Worm (Caenorhabditis elegans) whole organism, L1 larva: ENCODE results near the gene F46G11.6.

ENCODE experiments used
- Y116A8C.19 ChIP-seq: sonication (generic microtip); optimal IDR thresholded peaks from 2 replicates; lab custom pipeline; 2016; ENCODE audit warnings: missing compliant biosample characterization, missing genetic modification characterization, borderline replicate concordance
- aha-1 ChIP-seq: fragments of 150-350 bp; optimal IDR thresholded peaks from 2 replicates; lab custom pipeline; 2014; ENCODE audit warnings: missing biosample characterization, missing genetic modification characterization
- ceh-63 ChIP-seq: fragments of 200-800 bp; sonication (Bioruptor generic); optimal IDR thresholded peaks from 2 replicates; lab custom pipeline; 2018; ENCODE audit warnings: mild to moderate bottlenecking, missing genetic modification characterization, missing compliant biosample characterization
- ceh-8 ChIP-seq: fragments of 200-800 bp; sonication (Bioruptor generic); optimal IDR thresholded peaks from 2 replicates; lab custom pipeline; 2018; ENCODE audit warnings: mild to moderate bottlenecking, missing genetic modification characterization, moderate library complexity, missing compliant biosample characterization
- ceh-82 ChIP-seq, 3 experiments: fragments of 150-350 bp in 1 of 3; sonication (generic microtip) in 2 of 3; optimal IDR thresholded peaks; 2 replicates each; lab custom pipeline; 2014 to 2017; ENCODE audit warnings: missing biosample characterization in 3 of 3, missing genetic modification characterization in 3 of 3
- ceh-90 ChIP-seq: sonication (generic microtip); optimal IDR thresholded peaks from 2 replicates; lab custom pipeline; 2016; ENCODE audit warnings: missing genetic modification characterization, missing compliant biosample characterization
- ces-1 ChIP-seq: fragments of 150-350 bp; optimal IDR thresholded peaks from 2 replicates; lab custom pipeline; 2014; ENCODE audit warnings: missing biosample characterization, missing genetic modification reagents, missing genetic modification characterization
- dpl-1 ChIP-seq, 3 experiments: fragments of 150-350 bp in 2 of 3; sonication (generic microtip) in 1 of 3; optimal IDR thresholded peaks; 2 replicates each; lab custom pipeline; 2014 to 2017; ENCODE audit warnings: missing biosample characterization in 3 of 3, missing genetic modification characterization in 3 of 3, missing genetic modification reagents in 3 of 3
- dsc-1 ChIP-seq: sonication (generic microtip); optimal IDR thresholded peaks from 2 replicates; lab custom pipeline; 2016; ENCODE audit warnings: mild to moderate bottlenecking, missing genetic modification characterization, missing compliant biosample characterization
- efl-3 ChIP-seq: fragments of 200-800 bp; sonication (Bioruptor generic); optimal IDR thresholded peaks from 2 replicates; lab custom pipeline; 2018; ENCODE audit warnings: mild to moderate bottlenecking, missing genetic modification characterization, missing compliant biosample characterization
- egl-27 ChIP-seq, 2 experiments: fragments of 150-350 bp in 1 of 2; sonication (generic microtip); optimal IDR thresholded peaks; 3 replicates each; lab custom pipeline; 2017 to 2018; ENCODE audit warnings: missing biosample characterization in 2 of 2, missing genetic modification characterization in 2 of 2, missing genetic modification reagents in 2 of 2
- elt-2 ChIP-seq: sonication (generic microtip); optimal IDR thresholded peaks from 2 replicates; lab custom pipeline; 2016; ENCODE audit warnings: missing genetic modification characterization, mild to moderate bottlenecking, inconsistent platforms, missing compliant biosample characterization, missing genetic modification reagents
- elt-3 ChIP-seq, 6 experiments: fragments of 150-350 bp in 1 of 6; sonication (generic microtip); optimal IDR thresholded peaks; 2 replicates each; lab custom pipeline; 2017 to 2018; ENCODE audit warnings: missing biosample characterization in 6 of 6, missing genetic modification characterization in 6 of 6, inconsistent platforms in 1 of 6
- fkh-10 ChIP-seq: sonication (generic microtip); optimal IDR thresholded peaks from 2 replicates; lab custom pipeline; 2017; ENCODE audit warnings: missing biosample characterization, missing genetic modification reagents, missing genetic modification characterization
- fkh-8 ChIP-seq: sonication (generic microtip); optimal IDR thresholded peaks from 2 replicates; lab custom pipeline; 2016; ENCODE audit warnings: mild to moderate bottlenecking, missing genetic modification characterization, missing compliant biosample characterization
- hpl-2 ChIP-seq: fragments of 150-350 bp; optimal IDR thresholded peaks from 2 replicates; lab custom pipeline; 2014; ENCODE audit warnings: missing biosample characterization, missing genetic modification reagents, missing genetic modification characterization
- irx-1 ChIP-seq: sonication (generic microtip); optimal IDR thresholded peaks from 2 replicates; lab custom pipeline; 2016; ENCODE audit warnings: missing genetic modification characterization, missing compliant biosample characterization
- isw-1 ChIP-seq: fragments of 200-800 bp; sonication (Bioruptor generic); IDR thresholded peaks from 2 replicates; pipeline ENCODE4 v1.3.6; 2022; ENCODE audit warnings: missing genetic modification characterization, missing compliant biosample characterization
- lin-14 ChIP-seq: fragments of 200-800 bp; sonication (Bioruptor generic); optimal IDR thresholded peaks from 2 replicates; lab custom pipeline; 2018; ENCODE audit warnings: mild to moderate bottlenecking, missing genetic modification characterization, moderate library complexity, missing compliant biosample characterization
- lir-3 ChIP-seq: sonication (generic microtip); optimal IDR thresholded peaks from 2 replicates; lab custom pipeline; 2016; ENCODE audit warnings: mild to moderate bottlenecking, missing genetic modification characterization, moderate library complexity, missing compliant biosample characterization; ENCODE audit not compliant: poor library complexity
- lsy-2 ChIP-seq, 2 experiments: fragments of 150-350 bp; optimal IDR thresholded peaks; 2 replicates each; lab custom pipeline; 2014; ENCODE audit warnings: missing biosample characterization in 2 of 2, missing genetic modification characterization in 2 of 2
- mdl-1 ChIP-seq, 2 experiments: fragments of 150-350 bp; optimal IDR thresholded peaks; 2 replicates each; lab custom pipeline; 2014 to 2017; ENCODE audit warnings: missing biosample characterization in 2 of 2, missing genetic modification characterization in 2 of 2, inconsistent platforms in 1 of 2
- nhr-12 ChIP-seq: sonication (generic microtip); optimal IDR thresholded peaks from 2 replicates; lab custom pipeline; 2017; ENCODE audit warnings: missing biosample characterization, missing genetic modification characterization
- nhr-47 ChIP-seq: sonication (generic microtip); optimal IDR thresholded peaks from 2 replicates; lab custom pipeline; 2016; ENCODE audit warnings: mild to moderate bottlenecking, missing genetic modification characterization, moderate library complexity, missing compliant biosample characterization
- nhr-71 ChIP-seq: sonication (generic microtip); optimal IDR thresholded peaks from 2 replicates; lab custom pipeline; 2016; ENCODE audit warnings: mild to moderate bottlenecking, missing genetic modification characterization, moderate library complexity, missing compliant biosample characterization
- nhr-76 ChIP-seq: sonication (generic microtip); optimal IDR thresholded peaks from 2 replicates; lab custom pipeline; 2017; ENCODE audit warnings: missing biosample characterization, missing genetic modification characterization
- nhr-84 ChIP-seq: sonication (generic microtip); optimal IDR thresholded peaks from 2 replicates; lab custom pipeline; 2017; ENCODE audit warnings: missing biosample characterization, missing genetic modification characterization
- pqm-1 ChIP-seq: sonication (generic microtip); optimal IDR thresholded peaks from 3 replicates; lab custom pipeline; 2017; ENCODE audit warnings: missing biosample characterization, missing genetic modification characterization
- skn-1 ChIP-seq: fragments of 150-350 bp; optimal IDR thresholded peaks from 2 replicates; lab custom pipeline; 2014; ENCODE audit warnings: missing biosample characterization, missing genetic modification characterization
- snpc-4 ChIP-seq: fragments of 150-350 bp; optimal IDR thresholded peaks from 2 replicates; lab custom pipeline; 2014; ENCODE audit warnings: missing biosample characterization, missing genetic modification characterization
- sptf-1 ChIP-seq: fragments of 150-350 bp; optimal IDR thresholded peaks from 2 replicates; lab custom pipeline; 2014; ENCODE audit warnings: missing biosample characterization, missing genetic modification characterization
- sup-37 ChIP-seq: fragments of 200-800 bp; sonication (Bioruptor generic); optimal IDR thresholded peaks from 2 replicates; lab custom pipeline; 2018; ENCODE audit warnings: mild to moderate bottlenecking, missing genetic modification characterization, missing compliant biosample characterization
- swsn-7 ChIP-seq: sonication (generic microtip); optimal IDR thresholded peaks from 2 replicates; lab custom pipeline; 2016; ENCODE audit warnings: missing genetic modification characterization, missing compliant biosample characterization
- tbx-2 ChIP-seq: sonication (generic microtip); optimal IDR thresholded peaks from 2 replicates; lab custom pipeline; 2016; ENCODE audit warnings: missing genetic modification characterization, missing compliant biosample characterization
- tlp-1 ChIP-seq: fragments of 150-350 bp; optimal IDR thresholded peaks from 2 replicates; lab custom pipeline; 2014; ENCODE audit warnings: missing biosample characterization, missing genetic modification characterization
- unc-130 ChIP-seq: fragments of 150-350 bp; optimal IDR thresholded peaks from 2 replicates; lab custom pipeline; 2017; ENCODE audit warnings: missing biosample characterization, missing genetic modification characterization, inconsistent platforms
- unc-62 ChIP-seq: fragments of 150-350 bp; optimal IDR thresholded peaks from 2 replicates; lab custom pipeline; 2014; ENCODE audit warnings: missing biosample characterization, missing genetic modification reagents, missing genetic modification characterization
- unc-86 ChIP-seq: sonication (generic microtip); optimal IDR thresholded peaks from 2 replicates; lab custom pipeline; 2016; ENCODE audit warnings: missing genetic modification characterization, missing compliant biosample characterization
- unc-98 ChIP-seq: fragments of 200-800 bp; sonication (Bioruptor generic); IDR thresholded peaks from 2 replicates; pipeline ENCODE4 v1.3.6; 2022; ENCODE audit warnings: missing genetic modification characterization, missing compliant biosample characterization
- xbp-1 ChIP-seq: sonication (generic microtip); optimal IDR thresholded peaks from 2 replicates; lab custom pipeline; 2016; ENCODE audit warnings: missing genetic modification characterization, missing compliant biosample characterization
- zag-1 ChIP-seq: fragments of 150-350 bp; optimal IDR thresholded peaks from 2 replicates; lab custom pipeline; 2014; ENCODE audit warnings: missing biosample characterization, missing genetic modification characterization
- ztf-4 ChIP-seq: fragments of 150-350 bp; optimal IDR thresholded peaks from 2 replicates; lab custom pipeline; 2014; ENCODE audit warnings: missing biosample characterization, missing genetic modification characterization

The F46G11.6 gene

ce11 chrX:5790915-5791314 lies 4.6 kb downstream of the F46G11.6 start, which contains the start of gene twnk-1:
Gene twnk-1 (plus strand): TSS chrX:5791215.
- TF ChIP-seq snpc-4 (tag; lab: Kevin White, UChicago) (no peak), fkh-8 (tag; lab: Kevin White, UChicago) (peak; percentile 26), sup-37 (GFP tag; lab: Kevin White, UChicago) (no peak), lin-14 (GFP tag; lab: Kevin White, UChicago) (peak; percentile 12), unc-98 (no peak)

- TF ChIP-seq ceh-63: no peak
- no peak for TF ChIP-seq ceh-8 (GFP tag; lab: Kevin White, UChicago)
- TF ChIP-seq ztf-4 (tag; lab: Kevin White, UChicago): no peak
- no peak for TF ChIP-seq hpl-2
- no peak for TF ChIP-seq egl-27 (tag; optimal IDR thresholded peaks at IDR 0.05; lab: Kevin White, UChicago)
- TF ChIP-seq dpl-1 (GFP tag; optimal IDR thresholded peaks at IDR 0.05; lab: Kevin White, UChicago): no peak
- no peak for TF ChIP-seq nhr-76 (tag; lab: Kevin White, UChicago)
- TF ChIP-seq nhr-47 (tag; lab: Kevin White, UChicago): no peak
- no peak for TF ChIP-seq nhr-12 (tag; lab: Kevin White, UChicago)
- TF ChIP-seq Y116A8C.19 (tag; lab: Kevin White, UChicago): no peak
- TF ChIP-seq elt-3 (tag; optimal IDR thresholded peaks at IDR 0.05; lab: Kevin White, UChicago): no peak
- no peak for TF ChIP-seq aha-1 (tag; lab: Kevin White, UChicago)
Measured at ce11 chrX:5794432-5794831, 8.1 kb downstream of the F46G11.6 start.

ce11 chrX:5798690-5799089 lies 12.4 kb downstream of the F46G11.6 start, which contains the start of gene F46G11.4:
Gene F46G11.4 (minus strand): TSS chrX:5798790.
- no peak for TF ChIP-seq ztf-4 (tag; lab: Kevin White, UChicago)
- no peak for TF ChIP-seq irx-1 (tag; lab: Kevin White, UChicago)
- no peak for TF ChIP-seq ceh-82 (tag; optimal IDR thresholded peaks at IDR 0.05; lab: Kevin White, UChicago)
- no peak for TF ChIP-seq unc-86 (tag; lab: Kevin White, UChicago)
- TF ChIP-seq efl-3 (GFP tag; lab: Kevin White, UChicago): no peak
- TF ChIP-seq unc-130: no peak
- TF ChIP-seq tbx-2 (tag; lab: Kevin White, UChicago): no peak
- TF ChIP-seq skn-1 (tag; lab: Kevin White, UChicago): no peak
- no peak for TF ChIP-seq lsy-2 (tag; optimal IDR thresholded peaks at IDR 0.05; lab: Kevin White, UChicago)
- no peak for TF ChIP-seq swsn-7 (tag; lab: Kevin White, UChicago)
- no peak for TF ChIP-seq elt-2 (tag; lab: Kevin White, UChicago)
- TF ChIP-seq lin-14 (GFP tag; lab: Kevin White, UChicago): no peak
- TF ChIP-seq nhr-71 (tag; lab: Kevin White, UChicago): no peak
- TF ChIP-seq zag-1 (tag; lab: Kevin White, UChicago): no peak
- TF ChIP-seq egl-27 (tag; optimal IDR thresholded peaks at IDR 0.05; lab: Kevin White, UChicago): no peak
- no peak for TF ChIP-seq mdl-1 (tag; optimal IDR thresholded peaks at IDR 0.05; lab: Kevin White, UChicago)
- TF ChIP-seq unc-62 (GFP tag; lab: Kevin White, UChicago): no peak
- TF ChIP-seq, all 84 proteins: peak for 0

- TF ChIP-seq nhr-47 (tag; lab: Kevin White, UChicago): peak; percentile 31
- no peak for TF ChIP-seq pqm-1 (tag; lab: Kevin White, UChicago)
- TF ChIP-seq dsc-1 (tag; lab: Kevin White, UChicago): peak; percentile 90
- TF ChIP-seq xbp-1 (tag; lab: Kevin White, UChicago): peak; percentile 11
- TF ChIP-seq tlp-1: no peak
- no peak for TF ChIP-seq nhr-71 (tag; lab: Kevin White, UChicago)
- no peak for TF ChIP-seq lir-3 (tag; lab: Kevin White, UChicago)
- TF ChIP-seq tbx-2 (tag; lab: Kevin White, UChicago): peak; percentile 22
- no peak for TF ChIP-seq ceh-90
- TF ChIP-seq irx-1 (tag; lab: Kevin White, UChicago): peak; percentile 31
- TF ChIP-seq sptf-1 (tag; lab: Kevin White, UChicago): no peak
- peak; percentile 9; the same call in 1 of the 2 replicates for TF ChIP-seq isw-1
- TF ChIP-seq lin-14 (GFP tag; lab: Kevin White, UChicago): peak; percentile 76
- TF ChIP-seq fkh-8 (tag; lab: Kevin White, UChicago): peak; percentile 11
- peak; percentile 26 for TF ChIP-seq ceh-8 (GFP tag; lab: Kevin White, UChicago)
- TF ChIP-seq fkh-10: peak; percentile 81
- peak; percentile 61 for TF ChIP-seq ces-1 (GFP tag; lab: Kevin White, UChicago)
- TF ChIP-seq nhr-84 (tag; lab: Kevin White, UChicago): no peak
Measured at ce11 chrX:5799229-5799628, 12.9 kb downstream of the F46G11.6 start.
